Worm (Caenorhabditis elegans): ENCODE measurements around the gene C13F10.1.

ce11 chrV:7258965-7259364, 35.1 kb downstream of the C13F10.1 start, which contains the start of gene C13A2.12:
- TF ChIP-seq tbx-2 (tag; optimal IDR thresholded peaks at IDR 0.05) = no peak
- no peak for TF ChIP-seq unc-62 (GFP tag; optimal IDR thresholded peaks at IDR 0.05)
- no peak for TF ChIP-seq blmp-1 (tag; optimal IDR thresholded peaks at IDR 0.05)
- TF ChIP-seq egl-27 (tag; optimal IDR thresholded peaks at IDR 0.05) = no peak
- no peak for TF ChIP-seq ceh-82 (tag; optimal IDR thresholded peaks at IDR 0.05)
- no peak for TF ChIP-seq ets-5 (GFP tag; IDR thresholded peaks at IDR 0.05)
- TF ChIP-seq elt-2 (tag; optimal IDR thresholded peaks at IDR 0.05) = no peak
- TF ChIP-seq nhr-76 (tag; optimal IDR thresholded peaks at IDR 0.05) = no peak
- no peak for TF ChIP-seq sptf-1 (tag; optimal IDR thresholded peaks at IDR 0.05)
- TF ChIP-seq dpl-1 (GFP tag; optimal IDR thresholded peaks at IDR 0.05) = no peak
- no peak for TF ChIP-seq snpc-4 (tag; optimal IDR thresholded peaks at IDR 0.05)
- no peak for TF ChIP-seq ztf-11 (tag; optimal IDR thresholded peaks at IDR 0.05)
- no peak for TF ChIP-seq nhr-28 (tag; optimal IDR thresholded peaks at IDR 0.05)
